Fruit fly (Drosophila melanogaster) whole organism: Measurements from ENCODE around the gene Cyp313a4.

Experiments used
- CG8478 ChIP-seq: fragments of >200 bp; optimal IDR thresholded peaks from 2 replicates; lab custom pipeline; 2018; ENCODE audit warnings: inconsistent platforms
- Dll ChIP-seq: fragments of >200 bp; optimal IDR thresholded peaks from 2 replicates; lab custom pipeline; 2017
- EcR ChIP-seq, 2 experiments: fragments of >200 bp; optimal IDR thresholded peaks; 2 replicates each; lab custom pipeline; 2017; ENCODE audit warnings: missing biosample characterization in 2 of 2, missing genetic modification characterization in 2 of 2, missing genetic modification reagents in 2 of 2
- pan ChIP-seq: fragments of >200 bp; optimal IDR thresholded peaks from 2 replicates; lab custom pipeline; 2017
- psq ChIP-seq: fragments of >200 bp; optimal IDR thresholded peaks from 2 replicates; lab custom pipeline; 2017
- usp ChIP-seq: fragments of >200 bp; optimal IDR thresholded peaks from 2 replicates; lab custom pipeline; 2017; ENCODE audit warnings: missing biosample characterization, missing genetic modification characterization, mixed read lengths

DNA sequence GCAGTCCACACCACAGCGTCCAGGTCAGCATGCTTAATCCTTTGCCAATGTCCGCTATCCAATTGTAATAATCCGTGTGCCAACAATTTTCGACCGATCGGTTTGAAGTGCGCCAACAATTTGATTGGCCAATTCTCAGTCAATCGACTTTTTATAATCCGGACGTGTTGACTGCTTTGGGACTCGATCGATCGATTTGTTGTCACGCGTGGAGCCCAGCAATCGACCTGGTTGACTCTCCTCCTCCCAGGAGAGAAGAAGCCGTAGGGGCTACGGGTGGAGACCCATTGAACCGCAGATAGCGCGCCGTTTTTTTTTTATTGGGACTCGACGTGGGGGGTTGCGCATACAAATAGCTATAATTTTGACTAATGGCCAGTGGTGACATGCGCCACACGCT, at the start of gene Cyp313a4:
- TF ChIP-seq psq (lab: Kevin White, UChicago) = no peak
- TF ChIP-seq CG8478 (lab: Kevin White, UChicago) = no peak
- no peak for TF ChIP-seq Dll (lab: Kevin White, UChicago)
- no peak for TF ChIP-seq usp
- no peak for TF ChIP-seq pan (lab: Kevin White, UChicago)
- no peak for TF ChIP-seq EcR (GFP tag; optimal IDR thresholded peaks at IDR 0.05; lab: Kevin White, UChicago)
